Fruit fly (Drosophila melanogaster): Measurements from ENCODE around the gene CG5846.

Gene CG5846

dm6 chr2L:9956993-9957652 is at the start of gene CG5846, which contains the start of gene CG4658:
TSS of gene CG5846 (minus strand) at chr2L:9957237.
TSS of gene CG4658 (plus strand) at chr2L:9957132.
- TF ChIP-seq ttk (optimal IDR thresholded peaks at IDR 0.05) = no peak
- no peak for TF ChIP-seq psq (optimal IDR thresholded peaks at IDR 0.05)
- no peak for TF ChIP-seq insv (optimal IDR thresholded peaks at IDR 0.05)
- no peak for TF ChIP-seq h (optimal IDR thresholded peaks at IDR 0.05)
- TF ChIP-seq Sin3A (optimal IDR thresholded peaks at IDR 0.05) = no peak
- no peak for TF ChIP-seq Myc (optimal IDR thresholded peaks at IDR 0.05)

- TF ChIP-seq insv (optimal IDR thresholded peaks at IDR 0.05) (no peak), Sin3A (optimal IDR thresholded peaks at IDR 0.05) (no peak), ttk (optimal IDR thresholded peaks at IDR 0.05) (no peak)
Observed at dm6 chr2L:10004574-10004973, 47.5 kb upstream of the CG5846 start.

- TF ChIP-seq Sin3A (optimal IDR thresholded peaks at IDR 0.05) (no peak), ttk (optimal IDR thresholded peaks at IDR 0.05) (no peak), h (optimal IDR thresholded peaks at IDR 0.05) (no peak), psq (optimal IDR thresholded peaks at IDR 0.05) (no peak), insv (optimal IDR thresholded peaks at IDR 0.05) (no peak), Myc (optimal IDR thresholded peaks at IDR 0.05) (no peak)
Observed at dm6 chr2L:10003593-10003992, 46.6 kb upstream of the CG5846 start, which contains the start of gene Ndf. TSS of gene Ndf (plus strand) at chr2L:10003832.

- TF ChIP-seq Myc (optimal IDR thresholded peaks at IDR 0.05) (no peak), h (optimal IDR thresholded peaks at IDR 0.05) (no peak), ttk (optimal IDR thresholded peaks at IDR 0.05) (no peak), psq (optimal IDR thresholded peaks at IDR 0.05) (no peak), insv (optimal IDR thresholded peaks at IDR 0.05) (no peak), Sin3A (optimal IDR thresholded peaks at IDR 0.05) (no peak)
Observed at dm6 chr2L:10002408-10003358, 45.6 kb upstream of the CG5846 start, which contains the start of the genes CG31875 and SoYb. TSS of gene CG31875 (minus strand) at chr2L:10002736. TSS of gene SoYb (minus strand) at chr2L:10002736.

- TF ChIP-seq ttk (optimal IDR thresholded peaks at IDR 0.05) (no peak), Sin3A (optimal IDR thresholded peaks at IDR 0.05) (no peak), psq (optimal IDR thresholded peaks at IDR 0.05) (no peak), h (optimal IDR thresholded peaks at IDR 0.05) (no peak), Myc (optimal IDR thresholded peaks at IDR 0.05) (no peak), insv (optimal IDR thresholded peaks at IDR 0.05) (no peak)
Observed at dm6 chr2L:9996553-9996952, 39.5 kb upstream of the CG5846 start.

- TF ChIP-seq h (optimal IDR thresholded peaks at IDR 0.05) (no peak), Myc (optimal IDR thresholded peaks at IDR 0.05) (no peak), insv (optimal IDR thresholded peaks at IDR 0.05) (no peak), psq (optimal IDR thresholded peaks at IDR 0.05) (no peak), Sin3A (optimal IDR thresholded peaks at IDR 0.05) (no peak), ttk (optimal IDR thresholded peaks at IDR 0.05) (no peak)
Observed at dm6 chr2L:9994382-9994781, 37.3 kb upstream of the CG5846 start.

dm6 chr2L:9989846-9990506 is 32.9 kb upstream of the CG5846 start:
- TF ChIP-seq h (optimal IDR thresholded peaks at IDR 0.05) = no peak
- no peak for TF ChIP-seq Sin3A (optimal IDR thresholded peaks at IDR 0.05)

dm6 chr2L:9989275-9989674 is 32.2 kb upstream of the CG5846 start:
- TF ChIP-seq Sin3A (optimal IDR thresholded peaks at IDR 0.05) (no peak), h (optimal IDR thresholded peaks at IDR 0.05) (no peak), psq (optimal IDR thresholded peaks at IDR 0.05) (no peak), ttk (optimal IDR thresholded peaks at IDR 0.05) (no peak), insv (optimal IDR thresholded peaks at IDR 0.05) (no peak), Myc (optimal IDR thresholded peaks at IDR 0.05) (no peak)

dm6 chr2L:9988201-9988990 is 31.4 kb upstream of the CG5846 start:
- TF ChIP-seq h (optimal IDR thresholded peaks at IDR 0.05) (no peak), Myc (optimal IDR thresholded peaks at IDR 0.05) (no peak), ttk (optimal IDR thresholded peaks at IDR 0.05) (no peak), insv (optimal IDR thresholded peaks at IDR 0.05) (no peak), Sin3A (optimal IDR thresholded peaks at IDR 0.05) (no peak), psq (optimal IDR thresholded peaks at IDR 0.05) (no peak)

dm6 chr2L:9986402-9987350 is 29.6 kb upstream of the CG5846 start:
- TF ChIP-seq insv (optimal IDR thresholded peaks at IDR 0.05) (no peak), ttk (optimal IDR thresholded peaks at IDR 0.05) (no peak), psq (optimal IDR thresholded peaks at IDR 0.05) (no peak), Myc (optimal IDR thresholded peaks at IDR 0.05) (no peak), Sin3A (optimal IDR thresholded peaks at IDR 0.05) (no peak)

All from Kc167 (cell line).